Worm (Caenorhabditis elegans) whole organism, young adult: ENCODE data around the gene dct-8.

Experiments used
- B0336.3 ChIP-seq: fragments of 200-800 bp; sonication (Bioruptor generic); IDR thresholded peaks from 2 replicates; pipeline ENCODE4 v1.3.6; 2022; ENCODE audit warnings: missing genetic modification characterization, missing compliant biosample characterization
- T07F8.4 ChIP-seq: sonication (generic microtip); optimal IDR thresholded peaks from 2 replicates; lab custom pipeline; 2016; ENCODE audit warnings: mild to moderate bottlenecking, missing genetic modification characterization, moderate library complexity, missing compliant biosample characterization
- ccch-3 ChIP-seq: fragments of 200-800 bp; sonication (Bioruptor generic); optimal IDR thresholded peaks from 2 replicates; lab custom pipeline; 2018; ENCODE audit warnings: mild to moderate bottlenecking, missing genetic modification characterization, missing compliant biosample characterization
- ceh-27 ChIP-seq: fragments of 200-800 bp; sonication (Bioruptor generic); optimal IDR thresholded peaks from 2 replicates; lab custom pipeline; 2018; ENCODE audit warnings: mild to moderate bottlenecking, missing genetic modification characterization, moderate library complexity, missing compliant biosample characterization
- dox-1 ChIP-seq: fragments of 200-800 bp; sonication (Bioruptor generic); IDR thresholded peaks from 2 replicates; pipeline ENCODE4 v1.3.6; 2022; ENCODE audit warnings: missing genetic modification reagents, missing genetic modification characterization, missing compliant biosample characterization
- egl-18 ChIP-seq: fragments of 200-800 bp; sonication (Bioruptor generic); IDR thresholded peaks from 2 replicates; pipeline ENCODE4 v1.3.6; 2022; ENCODE audit warnings: missing genetic modification reagents, missing genetic modification characterization, missing compliant biosample characterization
- ets-4 ChIP-seq: fragments of 200-800 bp; sonication (Bioruptor generic); optimal IDR thresholded peaks from 2 replicates; lab custom pipeline; 2018; ENCODE audit warnings: mild to moderate bottlenecking, missing genetic modification characterization, missing compliant biosample characterization
- lin-40 ChIP-seq: sonication (generic microtip); optimal IDR thresholded peaks from 2 replicates; lab custom pipeline; 2016; ENCODE audit warnings: missing genetic modification characterization, mild to moderate bottlenecking, missing compliant biosample characterization, missing genotype, missing genetic modification reagents
- nhr-80 ChIP-seq: sonication (generic microtip); optimal IDR thresholded peaks from 2 replicates; lab custom pipeline; 2016; ENCODE audit warnings: missing genetic modification characterization, missing compliant biosample characterization
- rpc-1 ChIP-seq, 2 experiments: fragments of 150-350 bp in 1 of 2; sonication (generic microtip) in 1 of 2; optimal IDR thresholded peaks; 2 replicates each; lab custom pipeline; 2014 to 2018; ENCODE audit warnings: missing biosample characterization in 1 of 2, missing genetic modification characterization in 1 of 2, missing genetic modification reagents in 1 of 2, missing genotype in 1 of 2
- sea-2 ChIP-seq: fragments of 200-800 bp; sonication (Bioruptor generic); IDR thresholded peaks from 2 replicates; pipeline ENCODE4 v1.3.6; 2022; ENCODE audit warnings: missing genetic modification characterization, missing compliant biosample characterization
- snpc-3.4 ChIP-seq: sonication (generic microtip); optimal IDR thresholded peaks from 2 replicates; lab custom pipeline; 2017; ENCODE audit warnings: missing genetic modification characterization, mild to moderate bottlenecking, missing compliant biosample characterization, antibody characterized with exemption, moderate library complexity, missing genotype, missing genetic modification reagents
- tlf-1 ChIP-seq: fragments of 200-800 bp; sonication (Bioruptor generic); optimal IDR thresholded peaks from 2 replicates; lab custom pipeline; 2018; ENCODE audit warnings: mild to moderate bottlenecking, missing genetic modification characterization, missing compliant biosample characterization
- unc-62 ChIP-seq: fragments of 150-350 bp; optimal IDR thresholded peaks from 2 replicates; lab custom pipeline; 2014; ENCODE audit warnings: missing biosample characterization, missing genetic modification reagents, missing genetic modification characterization

The dct-8 gene

ce11 chrIV:3941658-3942328, 46.9 kb downstream of the dct-8 start, which contains the start of gene clec-174 (continued):
- no peak for TF ChIP-seq T07F8.4
- no peak for TF ChIP-seq ets-4 (GFP tag; lab: Kevin White, UChicago)

- no peak for TF ChIP-seq ceh-27 (GFP tag; lab: Kevin White, UChicago)
- TF ChIP-seq sea-2 (GFP tag; lab: Robert Waterston, UW), result no peak
Observed at ce11 chrIV:3943003-3943402, 48.1 kb downstream of the dct-8 start, which contains the start of gene Y46C8AL.11. Y46C8AL.11 (plus strand) TSS chrIV:3943303.

ce11 chrIV:3944459-3944858, 49.6 kb downstream of the dct-8 start, which contains the start of gene clec-72:
clec-72 (plus strand) TSS chrIV:3944816.
- TF ChIP-seq lin-40 (no peak), B0336.3 (GFP tag; lab: Robert Waterston, UW) (no peak), dox-1 (GFP tag; lab: Robert Waterston, UW) (peak; percentile 19; the same call in 1 of the 2 replicates), rpc-1 (optimal IDR thresholded peaks at IDR 0.05; lab: Kevin White, UChicago) (no peak), rpc-1 (tag; optimal IDR thresholded peaks at IDR 0.05; lab: Kevin White, UChicago) (no peak), tlf-1 (GFP tag; lab: Kevin White, UChicago) (no peak), ccch-3 (no peak), snpc-3.4 (no peak), unc-62 (GFP tag; lab: Kevin White, UChicago) (peak; percentile 43), egl-18 (no peak), ets-4 (GFP tag; lab: Kevin White, UChicago) (peak; percentile 62), nhr-80 (tag; lab: Kevin White, UChicago) (peak; percentile 90)
